Fruit fly (Drosophila melanogaster) whole organism, embryonic: Measurements from ENCODE around the gene Sf3b3.

Experiments used
- Ada2b ChIP-seq: fragments of 200-800 bp; sonication (Bioruptor generic); IDR thresholded peaks from 2 replicates; pipeline ENCODE4 v1.3.6; 2022; ENCODE audit warnings: missing biosample characterization, missing genetic modification characterization
- Adf1 ChIP-seq: fragments of 200-800 bp; sonication (Bioruptor generic); IDR thresholded peaks from 2 replicates; pipeline ENCODE4 v1.3.6; 2022; ENCODE audit warnings: missing biosample characterization, missing genetic modification characterization
- Aef1 ChIP-seq: fragments of 200-800 bp; sonication (Bioruptor generic); IDR thresholded peaks from 3 replicates; pipeline ENCODE4 v1.3.6; 2022; ENCODE audit warnings: missing biosample characterization, missing genetic modification characterization
- B-H2 ChIP-seq: fragments of 200-800 bp; sonication (Bioruptor generic); optimal IDR thresholded peaks from 2 replicates; lab custom pipeline; 2018; ENCODE audit warnings: missing biosample characterization, mild to moderate bottlenecking, missing genetic modification characterization
- C15 ChIP-seq: fragments of 200-800 bp; sonication (Bioruptor generic); IDR thresholded peaks from 3 replicates; pipeline ENCODE4 v1.3.6; 2022; ENCODE audit warnings: missing biosample characterization, missing genetic modification characterization
- CG11247 ChIP-seq: fragments of 200-800 bp; sonication (Bioruptor generic); IDR thresholded peaks from 2 replicates; pipeline ENCODE4 v1.3.6; 2022; ENCODE audit warnings: missing biosample characterization, missing genetic modification characterization
- CG11456 ChIP-seq: fragments of 200-800 bp; sonication (Bioruptor generic); IDR thresholded peaks from 3 replicates; pipeline ENCODE4 v1.3.6; 2022; ENCODE audit warnings: missing biosample characterization, missing genetic modification characterization
- CG13624 ChIP-seq: fragments of 200-800 bp; sonication (Bioruptor generic); optimal IDR thresholded peaks from 2 replicates; lab custom pipeline; 2016; ENCODE audit warnings: missing biosample characterization, missing genetic modification characterization
- CG14050 ChIP-seq: fragments of 200-800 bp; sonication (Bioruptor generic); IDR thresholded peaks from 3 replicates; pipeline ENCODE4 v1.3.6; 2022; ENCODE audit warnings: missing biosample characterization, missing genetic modification characterization
- CG15011 ChIP-seq: fragments of 200-800 bp; sonication (Bioruptor generic); optimal IDR thresholded peaks from 3 replicates; lab custom pipeline; 2018; ENCODE audit warnings: missing biosample characterization, mild to moderate bottlenecking, missing genetic modification characterization
- CG1647 ChIP-seq: fragments of 200-800 bp; sonication (Bioruptor generic); optimal IDR thresholded peaks from 3 replicates; lab custom pipeline; 2016; ENCODE audit warnings: missing biosample characterization, missing genetic modification characterization
- CG17359 ChIP-seq: fragments of 200-800 bp; sonication (Bioruptor generic); optimal IDR thresholded peaks from 3 replicates; lab custom pipeline; 2018; ENCODE audit warnings: missing biosample characterization, mild to moderate bottlenecking, missing genetic modification characterization, moderate library complexity
- CG17829 ChIP-seq: fragments of 200-800 bp; optimal IDR thresholded peaks from 2 replicates; lab custom pipeline; 2019; ENCODE audit warnings: missing biosample characterization, mild to moderate bottlenecking, missing genetic modification characterization, moderate library complexity
- CG18619 ChIP-seq: fragments of 200-800 bp; sonication (Bioruptor generic); optimal IDR thresholded peaks from 3 replicates; lab custom pipeline; 2017; ENCODE audit warnings: missing biosample characterization, mild to moderate bottlenecking, missing genetic modification characterization
- CG2116 ChIP-seq: fragments of 200-800 bp; sonication (Bioruptor generic); optimal IDR thresholded peaks from 3 replicates; lab custom pipeline; 2018; ENCODE audit warnings: missing biosample characterization, mild to moderate bottlenecking, missing genetic modification characterization
- CG30403 ChIP-seq: fragments of 200-800 bp; sonication (Bioruptor generic); optimal IDR thresholded peaks from 3 replicates; lab custom pipeline; 2016; ENCODE audit warnings: missing biosample characterization, missing genetic modification characterization
- CG3163 ChIP-seq: fragments of 200-800 bp; sonication (Bioruptor generic); optimal IDR thresholded peaks from 3 replicates; lab custom pipeline; 2016; ENCODE audit warnings: missing biosample characterization, missing genetic modification characterization
- CG3407 ChIP-seq: fragments of 200-800 bp; sonication (Bioruptor generic); optimal IDR thresholded peaks from 2 replicates; lab custom pipeline; 2018; ENCODE audit warnings: missing biosample characterization, mild to moderate bottlenecking, missing genetic modification characterization
- CG6765 ChIP-seq: fragments of 200-800 bp; sonication (Bioruptor generic); optimal IDR thresholded peaks from 3 replicates; lab custom pipeline; 2017; ENCODE audit warnings: missing biosample characterization, mild to moderate bottlenecking, missing genetic modification characterization
- CG7786 ChIP-seq: fragments of 200-800 bp; sonication (Bioruptor generic); optimal IDR thresholded peaks from 2 replicates; lab custom pipeline; 2016; ENCODE audit warnings: missing biosample characterization, missing genetic modification characterization
- CG9437 ChIP-seq: fragments of 200-800 bp; sonication (Bioruptor generic); optimal IDR thresholded peaks from 2 replicates; lab custom pipeline; 2018; ENCODE audit warnings: missing biosample characterization, mild to moderate bottlenecking, missing genetic modification characterization
- Dad ChIP-seq: fragments of 200-800 bp; sonication (Bioruptor generic); optimal IDR thresholded peaks from 3 replicates; lab custom pipeline; 2016; ENCODE audit warnings: missing biosample characterization, missing genetic modification characterization
- Deaf1 ChIP-seq: fragments of 200-800 bp; optimal IDR thresholded peaks from 3 replicates; lab custom pipeline; 2019; ENCODE audit warnings: missing biosample characterization, mild to moderate bottlenecking, missing genetic modification characterization, moderate library complexity
- Doc3 ChIP-seq: fragments of 200-800 bp; sonication (Bioruptor generic); IDR thresholded peaks from 3 replicates; pipeline ENCODE4 v1.3.6; 2022; ENCODE audit warnings: missing biosample characterization, missing genetic modification characterization; ENCODE audit not compliant: partially characterized antibody
- Elba2 ChIP-seq: fragments of 200-800 bp; sonication (Bioruptor generic); optimal IDR thresholded peaks from 3 replicates; lab custom pipeline; 2016; ENCODE audit warnings: missing biosample characterization, missing genetic modification characterization
- H2.0 ChIP-seq: fragments of 200-800 bp; sonication (Bioruptor generic); IDR thresholded peaks from 2 replicates; pipeline ENCODE4 v1.3.6; 2022; ENCODE audit warnings: missing biosample characterization, missing genetic modification characterization
- HLH3B ChIP-seq: fragments of 200-800 bp; sonication (Bioruptor generic); IDR thresholded peaks from 2 replicates; pipeline ENCODE4 v1.3.6; 2022; ENCODE audit warnings: missing biosample characterization, missing genetic modification characterization
- Hand ChIP-seq: fragments of 200-800 bp; sonication (Bioruptor generic); optimal IDR thresholded peaks from 2 replicates; lab custom pipeline; 2017; ENCODE audit warnings: mild to moderate bottlenecking, missing biosample characterization, missing genetic modification reagents, missing genetic modification characterization
- HmgD ChIP-seq: fragments of 200-800 bp; sonication (Bioruptor generic); optimal IDR thresholded peaks from 3 replicates; lab custom pipeline; 2016; ENCODE audit warnings: missing biosample characterization, missing genetic modification characterization
- Hr78 ChIP-seq, 2 experiments: fragments of 200-800 bp in 1 of 2; fragments of >200 bp in 1 of 2; sonication (Bioruptor generic) in 1 of 2; optimal IDR thresholded peaks; 2 replicates each; lab custom pipeline; 2017 to 2019; ENCODE audit warnings: missing biosample characterization in 2 of 2, missing genetic modification characterization in 2 of 2, mild to moderate bottlenecking in 1 of 2, moderate library complexity in 1 of 2
- Sin3A ChIP-seq: fragments of >200 bp; optimal IDR thresholded peaks from 2 replicates; lab custom pipeline; 2018
- az2 ChIP-seq: fragments of 200-800 bp; sonication (Bioruptor generic); optimal IDR thresholded peaks from 3 replicates; lab custom pipeline; 2016; ENCODE audit warnings: missing biosample characterization, missing genetic modification characterization
- btn ChIP-seq: fragments of 200-800 bp; sonication (Bioruptor generic); optimal IDR thresholded peaks from 2 replicates; lab custom pipeline; 2016; ENCODE audit warnings: missing biosample characterization, missing genetic modification characterization
- cato ChIP-seq: fragments of 200-800 bp; sonication (Bioruptor generic); optimal IDR thresholded peaks from 2 replicates; lab custom pipeline; 2016; ENCODE audit warnings: missing biosample characterization, missing genetic modification characterization, borderline replicate concordance
- dan ChIP-seq: fragments of 200-800 bp; sonication (Bioruptor generic); IDR thresholded peaks from 2 replicates; pipeline ENCODE4 v1.3.6; 2022; ENCODE audit warnings: missing biosample characterization, missing genetic modification characterization
- esg ChIP-seq: fragments of 200-800 bp; sonication (Bioruptor generic); conservative IDR thresholded peaks from 2 replicates; pipeline ENCODE4 v1.3.6; 2022; ENCODE audit warnings: missing biosample characterization, missing genetic modification characterization
- eve ChIP-seq, 2 experiments: fragments of >200 bp; optimal IDR thresholded peaks; 2 replicates each; lab custom pipeline; 2017; ENCODE audit warnings: missing biosample characterization in 2 of 2, missing genetic modification characterization in 2 of 2
- hbn ChIP-seq: fragments of 200-800 bp; sonication (Bioruptor generic); IDR thresholded peaks from 2 replicates; pipeline ENCODE4 v1.3.6; 2022; ENCODE audit warnings: missing biosample characterization, missing genetic modification characterization; ENCODE audit not compliant: partially characterized antibody
- hkb ChIP-seq, 2 experiments: fragments of 200-800 bp in 1 of 2; fragments of >200 bp in 1 of 2; sonication (Bioruptor generic) in 1 of 2; IDR thresholded peaks in 1 of 2; optimal IDR thresholded peaks in 1 of 2; 2 replicates each; pipeline versions ENCODE4 v1.3.6 to Lab custom; 2017 to 2022; ENCODE audit warnings: missing biosample characterization in 1 of 2, missing genetic modification characterization in 1 of 2
- ind ChIP-seq: fragments of 200-800 bp; sonication (Bioruptor generic); optimal IDR thresholded peaks from 3 replicates; lab custom pipeline; 2016; ENCODE audit warnings: missing biosample characterization, missing genetic modification characterization
- maf-S ChIP-seq: fragments of 200-800 bp; sonication (Bioruptor generic); optimal IDR thresholded peaks from 2 replicates; lab custom pipeline; 2016; ENCODE audit warnings: missing biosample characterization, missing genetic modification characterization
- mam ChIP-seq: fragments of 200-800 bp; sonication (Bioruptor generic); optimal IDR thresholded peaks from 3 replicates; lab custom pipeline; 2016; ENCODE audit warnings: missing biosample characterization, missing genetic modification characterization
- mirr ChIP-seq: fragments of 200-800 bp; sonication (Bioruptor generic); optimal IDR thresholded peaks from 3 replicates; lab custom pipeline; 2018; ENCODE audit warnings: missing biosample characterization, mild to moderate bottlenecking, missing genetic modification characterization
- sc ChIP-seq, 3 experiments: fragments of >200 bp in 2 of 3; fragments of 200-800 bp in 1 of 3; sonication (Bioruptor generic) in 1 of 3; optimal IDR thresholded peaks; 2 replicates in 2 of 3; 3 replicates in 1 of 3; lab custom pipeline; 2017; ENCODE audit warnings: mild to moderate bottlenecking in 1 of 3, missing biosample characterization in 1 of 3, missing genetic modification characterization in 1 of 3, missing genetic modification reagents in 1 of 3
- schlank ChIP-seq: fragments of 200-800 bp; sonication (Bioruptor generic); optimal IDR thresholded peaks from 2 replicates; lab custom pipeline; 2018; ENCODE audit warnings: missing biosample characterization, mild to moderate bottlenecking, missing genetic modification characterization
- sens ChIP-seq: fragments of 200-800 bp; sonication (Bioruptor generic); peaks from one replicate; lab custom pipeline; 2016; ENCODE audit warnings: missing biosample characterization, missing genetic modification characterization
- slp2 ChIP-seq: fragments of 200-800 bp; sonication (Bioruptor generic); optimal IDR thresholded peaks from 2 replicates; lab custom pipeline; 2016; ENCODE audit warnings: missing biosample characterization, missing genetic modification characterization
- sqz ChIP-seq: fragments of 200-800 bp; sonication (Bioruptor generic); optimal IDR thresholded peaks from 3 replicates; lab custom pipeline; 2018; ENCODE audit warnings: missing biosample characterization, mild to moderate bottlenecking, missing genetic modification characterization
- zfh1 ChIP-seq: fragments of 200-800 bp; sonication (Bioruptor generic); IDR thresholded peaks from 3 replicates; pipeline ENCODE4 v1.3.6; 2022; ENCODE audit warnings: missing biosample characterization, missing genetic modification characterization

Gene Sf3b3

dm6 chr3L:780867-781701 lies 52.1 kb downstream of the Sf3b3 start (continued):
- TF ChIP-seq Aef1 (GFP tag; lab: Robert Waterston, UW) (peak; percentile 97), CG6765 (GFP tag; lab: Kevin White, UChicago) (peak; percentile 77), Hr78 (GFP tag; optimal IDR thresholded peaks at IDR 0.05; lab: Kevin White, UChicago) (peak in 1 of 2 experiments; percentile 81), CG2116 (GFP tag; lab: Kevin White, UChicago) (peak; percentile 59), Sin3A (no peak), Deaf1 (tag; lab: Kevin White, UChicago) (peak; percentile 79), CG11247 (GFP tag; lab: Robert Waterston, UW) (peak; percentile 97), Elba2 (no peak), CG17829 (tag; lab: Kevin White, UChicago) (peak; percentile 89), Hand (GFP tag; lab: Kevin White, UChicago) (peak; percentile 94), HLH3B (peak; percentile 97), CG3163 (no peak), mam (GFP tag; lab: Kevin White, UChicago) (peak; percentile 81), slp2 (peak; percentile 65), CG17359 (tag; lab: Kevin White, UChicago) (peak; percentile 89), CG30403 (GFP tag; lab: Kevin White, UChicago) (peak; percentile 95), zfh1 (GFP tag; lab: Robert Waterston, UW) (peak; percentile 97), CG18619 (GFP tag; lab: Kevin White, UChicago) (peak; percentile 93), CG1647 (GFP tag; lab: Kevin White, UChicago) (peak; percentile 70), CG3407 (GFP tag; lab: Kevin White, UChicago) (peak; percentile 88), CG15011 (GFP tag; lab: Kevin White, UChicago) (peak; percentile 69), CG14050 (GFP tag; lab: Robert Waterston, UW) (peak; percentile 95), B-H2 (GFP tag; lab: Kevin White, UChicago) (peak; percentile 88), CG9437 (GFP tag; lab: Kevin White, UChicago) (peak; percentile 84), sqz (GFP tag; lab: Kevin White, UChicago) (peak; percentile 25), maf-S (GFP tag; lab: Kevin White, UChicago) (peak; percentile 73), sens (GFP tag; lab: Kevin White, UChicago) (peak; percentile 97), mirr (GFP tag; lab: Kevin White, UChicago) (peak; percentile 99), az2 (GFP tag; lab: Kevin White, UChicago) (peak; percentile 92), eve (GFP tag; optimal IDR thresholded peaks at IDR 0.05; lab: Kevin White, UChicago) (peak in 1 of 2 experiments; percentile 95), ind (GFP tag; lab: Kevin White, UChicago) (peak; percentile 84), Adf1 (GFP tag; lab: Robert Waterston, UW) (peak; percentile 90), CG13624 (GFP tag; lab: Kevin White, UChicago) (peak; percentile 75), HmgD (no peak), Ada2b (GFP tag; lab: Robert Waterston, UW) (peak; percentile 97), CG7786 (peak; percentile 61), cato (GFP tag; lab: Kevin White, UChicago) (peak; percentile 89), H2.0 (GFP tag; lab: Robert Waterston, UW) (peak; percentile 96), dan (GFP tag; lab: Robert Waterston, UW) (peak; percentile 58; the same call in 1 of the 2 replicates), esg (GFP tag; lab: Robert Waterston, UW) (peak; percentile 94), hbn (no peak), hkb (optimal IDR thresholded peaks at IDR 0.05; lab: Kevin White, UChicago) (no peak), hkb (GFP tag; IDR thresholded peaks at IDR 0.05; lab: Robert Waterston, UW) (peak; percentile 98), sc (optimal IDR thresholded peaks at IDR 0.05; lab: Kevin White, UChicago) (no peak), sc (GFP tag; optimal IDR thresholded peaks at IDR 0.05; lab: Kevin White, UChicago) (peak; percentile 85), C15 (GFP tag; lab: Robert Waterston, UW) (peak; percentile 91), btn (GFP tag; lab: Kevin White, UChicago) (no peak), Dad (GFP tag; lab: Kevin White, UChicago) (peak; percentile 85), Doc3 (GFP tag; lab: Robert Waterston, UW) (no peak), schlank (tag; lab: Kevin White, UChicago) (peak; percentile 82), CG11456 (peak; percentile 96)
